Worm (Caenorhabditis elegans) whole organism, midembryonic: ENCODE measurements around the gene Y41C4A.11.

Experiments used
- T22C8.4 ChIP-seq: fragments of 200-800 bp; sonication (Bioruptor generic); IDR thresholded peaks from 2 replicates; pipeline ENCODE4 v1.3.6; 2022; ENCODE audit warnings: missing genetic modification characterization, missing compliant biosample characterization
- cog-1 ChIP-seq: sonication (generic microtip); optimal IDR thresholded peaks from 2 replicates; lab custom pipeline; 2016; ENCODE audit warnings: missing genetic modification characterization, missing compliant biosample characterization
- flt-1 ChIP-seq: fragments of 200-800 bp; sonication (Bioruptor generic); IDR thresholded peaks from 2 replicates; pipeline ENCODE4 v1.3.6; 2022; ENCODE audit warnings: missing genetic modification characterization, missing compliant biosample characterization
- klf-2 ChIP-seq: fragments of 200-800 bp; sonication (Bioruptor generic); conservative IDR thresholded peaks from 2 replicates; pipeline ENCODE4 v1.3.6; 2022; ENCODE audit warnings: missing genetic modification reagents, missing genetic modification characterization, missing compliant biosample characterization
- med-1 ChIP-seq: sonication (generic microtip); optimal IDR thresholded peaks from 2 replicates; lab custom pipeline; 2017; ENCODE audit warnings: missing genetic modification characterization, mild to moderate bottlenecking, missing compliant biosample characterization, antibody characterized with exemption, missing genetic modification reagents; ENCODE audit not compliant: insufficient read depth
- ref-1 ChIP-seq: fragments of 200-800 bp; sonication (Bioruptor generic); conservative IDR thresholded peaks from 2 replicates; pipeline ENCODE4 v1.3.6; 2022; ENCODE audit warnings: missing genetic modification reagents, missing genetic modification characterization, missing compliant biosample characterization
- tab-1 ChIP-seq: fragments of 200-800 bp; sonication (Bioruptor generic); IDR thresholded peaks from 2 replicates; pipeline ENCODE4 v1.3.6; 2022; ENCODE audit warnings: missing genetic modification characterization, missing compliant biosample characterization
- ztf-23 ChIP-seq: fragments of 200-800 bp; sonication (Bioruptor generic); IDR thresholded peaks from 2 replicates; pipeline ENCODE4 v1.3.6; 2022; ENCODE audit warnings: missing genetic modification reagents, missing genetic modification characterization, missing compliant biosample characterization
- ztf-29 ChIP-seq: fragments of 200-800 bp; sonication (Bioruptor generic); IDR thresholded peaks from 2 replicates; pipeline ENCODE4 v1.3.6; 2022; ENCODE audit warnings: missing genetic modification reagents, missing genetic modification characterization, missing compliant biosample characterization

The Y41C4A.11 gene

DNA sequence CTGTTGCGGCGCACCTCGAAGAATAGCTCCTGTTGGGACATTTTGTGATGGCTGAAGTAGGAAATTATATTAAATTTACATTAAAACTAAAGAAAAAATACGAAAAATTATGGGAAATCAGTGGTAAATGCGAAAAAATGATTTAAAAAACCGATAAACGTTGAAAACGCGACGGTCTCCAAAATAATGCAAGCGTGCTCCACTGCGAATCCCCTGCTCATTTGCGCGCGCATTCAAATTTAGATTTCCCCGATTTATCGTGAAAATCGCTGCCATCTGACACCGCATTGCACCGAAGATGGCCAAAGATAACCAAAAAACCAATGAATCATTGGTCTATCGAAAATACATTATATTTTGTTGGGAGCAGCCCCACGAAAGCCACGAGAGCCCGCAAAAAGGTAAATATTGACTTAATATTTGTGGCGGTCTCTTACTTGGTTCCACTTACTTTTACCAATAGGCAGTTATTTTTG is at the start of gene Y41C4A.11, which contains the start of gene elb-1:
Gene Y41C4A.11 (plus strand): TSS at position 461 of the 476 bp plus-strand sequence.
Gene elb-1 (minus strand): TSS at position 51 of the 476 bp plus-strand sequence.
- TF ChIP-seq tab-1 (GFP tag; lab: Robert Waterston, UW) (no peak), cog-1 (no peak), flt-1 (no peak), T22C8.4 (GFP tag; lab: Robert Waterston, UW) (no peak), ztf-23 (GFP tag; lab: Robert Waterston, UW) (no peak), ztf-29 (GFP tag; lab: Robert Waterston, UW) (no peak), klf-2 (GFP tag; lab: Robert Waterston, UW) (no peak), med-1 (GFP tag; lab: Kevin White, UChicago) (no peak), ref-1 (GFP tag; lab: Robert Waterston, UW) (no peak)

DNA sequence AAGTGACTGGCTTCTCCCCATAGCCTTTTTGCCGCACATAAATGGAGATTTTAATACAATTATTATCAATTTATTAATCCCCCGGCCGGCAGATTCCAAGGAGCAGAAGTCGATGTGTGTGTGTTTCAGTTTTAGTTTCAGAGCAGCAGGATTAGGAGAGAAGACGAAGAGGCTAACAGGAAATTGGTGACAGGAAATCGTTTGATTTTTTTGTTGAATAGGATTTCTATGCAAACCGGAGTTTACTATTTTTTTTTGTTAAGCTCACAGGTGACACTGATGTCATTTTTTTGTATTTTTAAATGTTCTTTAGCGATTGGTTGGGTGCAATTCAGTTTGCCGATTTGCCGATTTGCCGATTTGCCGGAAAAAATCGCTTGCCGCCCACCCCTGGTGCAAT is 39.1 kb upstream of the Y41C4A.11 start:
- TF ChIP-seq ztf-29 (GFP tag; lab: Robert Waterston, UW) (no peak), med-1 (GFP tag; lab: Kevin White, UChicago) (no peak), tab-1 (GFP tag; lab: Robert Waterston, UW) (no peak), T22C8.4 (GFP tag; lab: Robert Waterston, UW) (no peak), ref-1 (GFP tag; lab: Robert Waterston, UW) (no peak), ztf-23 (GFP tag; lab: Robert Waterston, UW) (no peak), klf-2 (GFP tag; lab: Robert Waterston, UW) (no peak)

DNA sequence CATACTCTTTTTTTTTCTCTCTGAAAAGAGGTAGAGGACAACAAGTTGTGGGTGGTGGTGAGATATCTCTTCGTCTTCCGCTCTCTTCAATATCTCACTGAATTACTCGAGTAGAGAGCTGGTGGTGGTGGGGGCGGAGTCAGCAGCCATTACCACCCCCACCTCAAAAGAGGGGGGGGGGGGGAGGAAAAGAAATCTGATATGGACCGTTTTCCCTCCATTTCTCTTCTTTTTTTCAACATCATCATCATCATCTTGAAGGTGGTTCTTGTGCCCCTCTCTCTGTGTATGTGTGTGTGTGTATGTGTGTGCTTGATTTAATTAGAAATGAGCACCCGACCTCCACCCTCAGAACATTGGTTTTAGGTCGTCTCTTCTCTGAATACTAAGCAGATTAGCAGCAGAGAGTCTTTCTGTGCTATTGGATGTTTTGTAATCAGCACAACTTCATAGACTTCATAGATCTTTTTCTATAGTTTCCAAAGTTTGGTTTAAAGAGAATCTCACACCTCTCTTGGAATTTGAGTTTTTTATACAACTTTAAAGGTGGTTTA is 38.1 kb upstream of the Y41C4A.11 start:
- TF ChIP-seq flt-1 (no peak), med-1 (GFP tag; lab: Kevin White, UChicago) (no peak), cog-1 (no peak), klf-2 (GFP tag; lab: Robert Waterston, UW) (no peak), ztf-29 (GFP tag; lab: Robert Waterston, UW) (no peak), T22C8.4 (GFP tag; lab: Robert Waterston, UW) (no peak), ztf-23 (GFP tag; lab: Robert Waterston, UW) (no peak), ref-1 (GFP tag; lab: Robert Waterston, UW) (no peak), tab-1 (GFP tag; lab: Robert Waterston, UW) (no peak)

DNA sequence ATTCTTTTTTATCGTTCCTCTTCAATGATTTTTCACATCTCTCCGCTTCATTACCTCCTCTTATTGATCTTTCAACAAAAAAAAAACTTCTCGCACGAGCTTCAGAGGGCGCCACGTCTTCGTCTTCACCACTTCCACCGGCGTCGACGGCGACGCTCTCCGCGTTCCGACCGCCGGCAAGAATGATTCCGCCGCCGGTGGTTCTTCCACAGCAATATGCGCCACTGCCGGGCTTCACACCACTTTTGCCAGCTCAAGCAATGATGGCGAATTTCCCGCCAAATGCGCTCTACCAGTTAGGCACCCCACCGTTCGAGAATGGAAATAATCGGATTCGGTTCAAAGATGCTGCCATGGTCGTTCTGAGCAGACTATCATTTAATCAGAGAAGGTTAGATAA is 36.6 kb upstream of the Y41C4A.11 start:
- TF ChIP-seq ztf-23 (GFP tag; lab: Robert Waterston, UW) (no peak), T22C8.4 (GFP tag; lab: Robert Waterston, UW) (no peak), klf-2 (GFP tag; lab: Robert Waterston, UW) (no peak), cog-1 (no peak), med-1 (GFP tag; lab: Kevin White, UChicago) (no peak), flt-1 (no peak), ztf-29 (GFP tag; lab: Robert Waterston, UW) (no peak), tab-1 (GFP tag; lab: Robert Waterston, UW) (no peak), ref-1 (GFP tag; lab: Robert Waterston, UW) (no peak)

DNA sequence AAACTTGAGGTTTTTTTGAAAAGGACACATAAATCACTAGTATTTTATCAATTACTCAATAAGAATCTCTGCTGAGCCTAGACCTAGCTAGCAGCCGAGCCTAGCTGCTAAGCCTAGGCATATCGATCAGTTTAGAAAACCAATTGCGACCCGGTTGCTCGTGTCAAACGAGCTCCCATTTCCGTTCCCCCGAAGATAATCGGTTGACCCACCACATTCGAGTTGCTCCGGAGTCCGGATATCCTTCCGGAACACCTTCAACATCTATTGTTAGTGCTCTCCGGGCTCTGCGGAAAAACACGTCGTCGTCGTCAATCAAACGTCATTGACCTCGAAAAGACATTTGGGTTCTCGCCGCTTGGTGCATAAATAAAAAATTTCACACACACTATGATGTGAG is 35.9 kb upstream of the Y41C4A.11 start:
- TF ChIP-seq flt-1: no peak
- TF ChIP-seq T22C8.4 (GFP tag; lab: Robert Waterston, UW): no peak

DNA sequence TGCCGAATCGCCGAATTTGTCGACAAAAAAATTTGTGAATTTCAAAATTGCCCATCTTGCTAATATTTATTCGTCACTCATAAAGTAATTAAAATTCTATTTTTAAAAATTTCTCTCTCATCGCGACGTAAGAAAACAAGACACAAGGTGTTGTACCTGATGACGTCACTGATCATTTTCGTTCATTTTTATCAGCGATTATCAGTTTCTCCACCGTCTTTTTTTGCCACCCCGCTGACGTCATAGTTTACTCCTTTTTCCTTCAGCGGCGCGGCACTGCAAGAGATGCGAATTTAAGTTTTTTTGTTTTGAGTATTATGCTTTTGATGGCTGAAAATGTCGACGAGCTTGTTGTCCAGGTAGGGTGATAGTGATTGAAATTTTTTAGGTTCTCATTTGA is 34.9 kb upstream of the Y41C4A.11 start:
- TF ChIP-seq ref-1 (GFP tag; lab: Robert Waterston, UW): no peak
- no peak for TF ChIP-seq tab-1 (GFP tag; lab: Robert Waterston, UW)
- TF ChIP-seq ztf-29 (GFP tag; lab: Robert Waterston, UW): no peak
- TF ChIP-seq T22C8.4 (GFP tag; lab: Robert Waterston, UW): no peak
- no peak for TF ChIP-seq flt-1
- TF ChIP-seq cog-1: no peak
- TF ChIP-seq med-1 (GFP tag; lab: Kevin White, UChicago): no peak
- no peak for TF ChIP-seq klf-2 (GFP tag; lab: Robert Waterston, UW)
- no peak for TF ChIP-seq ztf-23 (GFP tag; lab: Robert Waterston, UW)

DNA sequence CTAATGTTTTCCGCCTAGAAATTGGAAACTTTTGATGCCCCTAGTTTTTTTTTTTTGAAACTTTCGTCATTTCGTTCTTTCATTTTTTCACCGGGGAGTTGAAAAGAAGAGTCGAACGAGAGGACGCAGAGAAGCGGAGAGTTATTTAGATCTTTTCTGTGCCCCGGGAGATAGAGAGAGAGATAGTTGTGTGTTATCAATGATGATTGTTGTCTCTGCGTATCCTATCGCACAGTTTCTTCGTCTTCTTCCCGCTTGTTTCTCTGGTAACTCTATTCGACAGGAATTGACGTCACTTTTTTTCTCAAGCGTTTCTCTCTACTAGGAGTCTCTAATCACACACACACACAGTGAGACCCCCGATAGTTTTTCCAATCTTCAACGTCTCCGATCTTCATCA is 30.4 kb upstream of the Y41C4A.11 start:
- no peak for TF ChIP-seq T22C8.4 (GFP tag; lab: Robert Waterston, UW)
- TF ChIP-seq ref-1 (GFP tag; lab: Robert Waterston, UW): no peak
- TF ChIP-seq cog-1: no peak
- TF ChIP-seq tab-1 (GFP tag; lab: Robert Waterston, UW): no peak
- TF ChIP-seq klf-2 (GFP tag; lab: Robert Waterston, UW): no peak
- TF ChIP-seq ztf-29 (GFP tag; lab: Robert Waterston, UW): no peak
- no peak for TF ChIP-seq flt-1
- TF ChIP-seq ztf-23 (GFP tag; lab: Robert Waterston, UW): no peak
- no peak for TF ChIP-seq med-1 (GFP tag; lab: Kevin White, UChicago)

DNA sequence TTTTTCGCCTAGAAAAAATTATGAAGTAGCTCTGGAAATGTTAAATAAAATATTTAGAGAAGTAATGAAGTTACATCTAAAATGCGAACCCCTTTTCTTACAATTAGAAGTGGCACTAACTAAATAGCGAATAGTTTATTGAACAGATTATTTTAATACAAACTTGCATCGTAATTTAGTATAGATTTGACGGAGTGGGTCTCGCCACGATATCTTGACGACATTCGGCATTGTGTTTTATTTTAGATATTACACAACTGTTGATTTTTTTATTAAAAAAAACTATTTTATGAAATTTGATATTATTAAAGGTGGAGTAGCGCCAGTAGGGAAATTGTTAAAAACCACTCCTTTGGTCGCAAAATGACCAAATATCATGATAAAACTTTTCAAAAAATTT is 29.8 kb upstream of the Y41C4A.11 start:
- TF ChIP-seq klf-2 (GFP tag; lab: Robert Waterston, UW) (no peak), ztf-29 (GFP tag; lab: Robert Waterston, UW) (no peak), ref-1 (GFP tag; lab: Robert Waterston, UW) (no peak), tab-1 (GFP tag; lab: Robert Waterston, UW) (no peak), flt-1 (no peak), med-1 (GFP tag; lab: Kevin White, UChicago) (no peak), ztf-23 (GFP tag; lab: Robert Waterston, UW) (no peak), T22C8.4 (GFP tag; lab: Robert Waterston, UW) (no peak), cog-1 (no peak)

DNA sequence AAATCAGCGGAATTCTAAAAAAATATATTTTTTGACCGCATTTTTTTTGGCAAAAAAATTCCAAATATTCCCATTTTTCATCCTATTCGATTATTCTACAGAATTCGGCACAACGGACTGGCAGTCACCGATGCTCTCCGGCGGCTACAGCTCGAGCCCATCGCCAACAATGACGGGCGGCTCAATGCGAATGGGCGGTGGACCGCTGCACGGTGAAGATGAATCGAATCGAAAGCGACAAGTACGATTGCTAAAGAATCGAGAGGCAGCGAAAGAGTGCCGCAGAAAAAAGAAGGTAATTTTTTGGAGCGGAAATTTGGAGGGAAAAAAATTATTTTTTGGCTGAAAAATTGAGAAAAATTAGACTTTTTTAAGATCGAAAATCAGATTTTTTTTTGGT is 27.3 kb upstream of the Y41C4A.11 start:
- TF ChIP-seq med-1 (GFP tag; lab: Kevin White, UChicago) (no peak), klf-2 (GFP tag; lab: Robert Waterston, UW) (no peak), ztf-23 (GFP tag; lab: Robert Waterston, UW) (no peak), T22C8.4 (GFP tag; lab: Robert Waterston, UW) (no peak), ztf-29 (GFP tag; lab: Robert Waterston, UW) (no peak), flt-1 (no peak), cog-1 (no peak), tab-1 (GFP tag; lab: Robert Waterston, UW) (no peak), ref-1 (GFP tag; lab: Robert Waterston, UW) (no peak)
